Worm (Caenorhabditis elegans) whole organism, young adult: ENCODE data around the gene M163.5.

ENCODE experiments used
- B0261.1 ChIP-seq: sonication (generic microtip); optimal IDR thresholded peaks from 2 replicates; lab custom pipeline; 2016; ENCODE audit warnings: mild to moderate bottlenecking, missing genetic modification characterization, moderate library complexity, missing compliant biosample characterization
- Y95B8A.8 ChIP-seq: fragments of 200-800 bp; sonication (Bioruptor generic); IDR thresholded peaks from 2 replicates; pipeline ENCODE4 v1.3.6; 2022; ENCODE audit warnings: missing genetic modification reagents, missing genetic modification characterization, missing compliant biosample characterization
- ama-1 ChIP-seq, 3 experiments: fragments of 150-350 bp in 1 of 3; sonication (generic microtip) in 2 of 3; optimal IDR thresholded peaks; 2 replicates each; lab custom pipeline; 2014 to 2018; ENCODE audit warnings: missing biosample characterization in 2 of 3, missing genetic modification characterization in 2 of 3, missing genetic modification reagents in 2 of 3
- efl-1 ChIP-seq: fragments of 150-350 bp; optimal IDR thresholded peaks from 2 replicates; lab custom pipeline; 2014; ENCODE audit warnings: missing biosample characterization, missing genetic modification reagents, missing genetic modification characterization
- ets-4 ChIP-seq: fragments of 200-800 bp; sonication (Bioruptor generic); optimal IDR thresholded peaks from 2 replicates; lab custom pipeline; 2018; ENCODE audit warnings: mild to moderate bottlenecking, missing genetic modification characterization, missing compliant biosample characterization
- lag-1 ChIP-seq: fragments of 200-800 bp; sonication (Bioruptor generic); IDR thresholded peaks from 2 replicates; pipeline ENCODE4 v1.3.6; 2022; ENCODE audit warnings: missing genetic modification reagents, missing genetic modification characterization, missing compliant biosample characterization
- lin-35 ChIP-seq, 3 experiments: fragments of 150-350 bp in 2 of 3; sonication (generic microtip) in 1 of 3; optimal IDR thresholded peaks; 2 replicates each; lab custom pipeline; 2014 to 2018; ENCODE audit warnings: missing biosample characterization in 3 of 3, missing genetic modification characterization in 3 of 3, missing genetic modification reagents in 3 of 3
- madf-10 ChIP-seq: sonication (generic microtip); optimal IDR thresholded peaks from 2 replicates; lab custom pipeline; 2016; ENCODE audit warnings: mild to moderate bottlenecking, missing genetic modification characterization, missing compliant biosample characterization
- nfya-1 ChIP-seq: sonication (generic microtip); optimal IDR thresholded peaks from 2 replicates; lab custom pipeline; 2017; ENCODE audit warnings: antibody characterized with exemption, missing compliant biosample characterization, missing genetic modification characterization, borderline replicate concordance; ENCODE audit not compliant: insufficient read depth
- rcor-1 ChIP-seq: fragments of 200-800 bp; sonication (Bioruptor generic); IDR thresholded peaks from 2 replicates; pipeline ENCODE4 v1.3.6; 2022; ENCODE audit warnings: missing genetic modification reagents, missing genetic modification characterization, missing compliant biosample characterization
- snpc-3.4 ChIP-seq: sonication (generic microtip); optimal IDR thresholded peaks from 2 replicates; lab custom pipeline; 2017; ENCODE audit warnings: missing genetic modification characterization, mild to moderate bottlenecking, missing compliant biosample characterization, antibody characterized with exemption, moderate library complexity, missing genotype, missing genetic modification reagents
- snpc-4 ChIP-seq, 5 experiments: fragments of 150-350 bp in 1 of 5; sonication (generic microtip) in 4 of 5; optimal IDR thresholded peaks; 2 replicates each; lab custom pipeline; 2014 to 2018; ENCODE audit warnings: missing genetic modification characterization in 5 of 5, missing biosample characterization in 3 of 5, antibody characterized with exemption in 2 of 5, mild to moderate bottlenecking in 2 of 5, missing compliant biosample characterization in 2 of 5, missing genotype in 2 of 5, moderate library complexity in 2 of 5, missing genetic modification reagents in 1 of 5
- unc-130 ChIP-seq: sonication (generic microtip); optimal IDR thresholded peaks from 2 replicates; lab custom pipeline; 2016; ENCODE audit warnings: missing genetic modification reagents, missing genetic modification characterization, missing compliant biosample characterization
- unc-62 ChIP-seq: fragments of 150-350 bp; optimal IDR thresholded peaks from 2 replicates; lab custom pipeline; 2014; ENCODE audit warnings: missing biosample characterization, missing genetic modification reagents, missing genetic modification characterization

ce11 chrX:14486503-14486902, 12.7 kb downstream of the M163.5 start:
- no peak for TF ChIP-seq B0261.1
- no peak for TF ChIP-seq rcor-1 (GFP tag; lab: Robert Waterston, UW)
- no peak for TF ChIP-seq Y95B8A.8 (GFP tag; lab: Robert Waterston, UW)
- no peak for TF ChIP-seq lin-35 (GFP tag; optimal IDR thresholded peaks at IDR 0.05; lab: Kevin White, UChicago)
- TF ChIP-seq lag-1 (GFP tag; lab: Robert Waterston, UW): no peak
- TF ChIP-seq nfya-1 (tag; lab: Kevin White, UChicago): no peak
- no peak for TF ChIP-seq snpc-3.4 (tag; lab: Kevin White, UChicago)
- TF ChIP-seq unc-130 (GFP tag; lab: Kevin White, UChicago): no peak
- no peak for TF ChIP-seq efl-1 (GFP tag; lab: Kevin White, UChicago)
- TF ChIP-seq unc-62 (GFP tag; lab: Kevin White, UChicago): no peak
- no peak for TF ChIP-seq snpc-4 (GFP tag; optimal IDR thresholded peaks at IDR 0.05; lab: Kevin White, UChicago)
- no peak for TF ChIP-seq snpc-4 (tag; optimal IDR thresholded peaks at IDR 0.05; lab: Kevin White, UChicago)
- TF ChIP-seq ama-1 (optimal IDR thresholded peaks at IDR 0.05; lab: Kevin White, UChicago): no peak
- TF ChIP-seq ama-1 (GFP tag; optimal IDR thresholded peaks at IDR 0.05; lab: Kevin White, UChicago): no peak
- no peak for TF ChIP-seq madf-10 (tag; lab: Kevin White, UChicago)
- no peak for TF ChIP-seq ets-4 (GFP tag; lab: Kevin White, UChicago)
